Fruit fly (Drosophila melanogaster) whole organism: ENCODE data around the gene CG8206.

Source experiments
- CG8478 ChIP-seq: fragments of >200 bp; optimal IDR thresholded peaks from 2 replicates; lab custom pipeline; 2018; ENCODE audit warnings: inconsistent platforms
- Dll ChIP-seq: fragments of >200 bp; optimal IDR thresholded peaks from 2 replicates; lab custom pipeline; 2017
- EcR ChIP-seq, 2 experiments: fragments of >200 bp; optimal IDR thresholded peaks; 2 replicates each; lab custom pipeline; 2017; ENCODE audit warnings: missing biosample characterization in 2 of 2, missing genetic modification characterization in 2 of 2, missing genetic modification reagents in 2 of 2
- pan ChIP-seq: fragments of >200 bp; optimal IDR thresholded peaks from 2 replicates; lab custom pipeline; 2017
- psq ChIP-seq: fragments of >200 bp; optimal IDR thresholded peaks from 2 replicates; lab custom pipeline; 2017
- usp ChIP-seq: fragments of >200 bp; optimal IDR thresholded peaks from 2 replicates; lab custom pipeline; 2017; ENCODE audit warnings: missing biosample characterization, missing genetic modification characterization, mixed read lengths

Gene CG8206

dm6 chrX:15759752-15760446 is 20.9 kb downstream of the CG8206 start:
- peak; percentile 32 for TF ChIP-seq pan (lab: Kevin White, UChicago)
- TF ChIP-seq psq (lab: Kevin White, UChicago), result no peak

dm6 chrX:15760447-15761297 is 21.6 kb downstream of the CG8206 start, which contains the start of the genes Graf and mRpL3:
Gene Graf, minus strand, starts transcription at chrX:15760733.
Gene mRpL3, plus strand, starts transcription at chrX:15761248.
- TF ChIP-seq Dll (no peak), pan (lab: Kevin White, UChicago) (no peak), usp (GFP tag; lab: Kevin White, UChicago) (no peak)

- no peak for TF ChIP-seq CG8478 (lab: Kevin White, UChicago)
- no peak for TF ChIP-seq pan (lab: Kevin White, UChicago)
- no peak for TF ChIP-seq EcR (GFP tag; optimal IDR thresholded peaks at IDR 0.05; lab: Kevin White, UChicago)
- TF ChIP-seq Dll, result no peak
- no peak for TF ChIP-seq usp (GFP tag; lab: Kevin White, UChicago)
These were observed 22.2 kb downstream of the CG8206 start for dm6 chrX:15761298-15761640.

dm6 chrX:15762723-15763122 is 23.7 kb downstream of the CG8206 start, which contains the start of gene Polr3A:
Gene Polr3A, plus strand, starts transcription at chrX:15762956.
- no peak for TF ChIP-seq EcR (GFP tag; optimal IDR thresholded peaks at IDR 0.05; lab: Kevin White, UChicago)
- TF ChIP-seq CG8478 (lab: Kevin White, UChicago), result no peak
- no peak for TF ChIP-seq pan (lab: Kevin White, UChicago)
- TF ChIP-seq psq (lab: Kevin White, UChicago), result no peak
- no peak for TF ChIP-seq Dll
- no peak for TF ChIP-seq usp (GFP tag; lab: Kevin White, UChicago)

- no peak for TF ChIP-seq psq (lab: Kevin White, UChicago)
- no peak for TF ChIP-seq pan (lab: Kevin White, UChicago)
- no peak for TF ChIP-seq CG8478 (lab: Kevin White, UChicago)
- TF ChIP-seq usp (GFP tag; lab: Kevin White, UChicago), result no peak
- TF ChIP-seq EcR (GFP tag; optimal IDR thresholded peaks at IDR 0.05; lab: Kevin White, UChicago), result no peak
- no peak for TF ChIP-seq Dll
These were observed 27.4 kb downstream of the CG8206 start, which contains the start of gene CG8952 for dm6 chrX:15766395-15766866. Gene CG8952, minus strand, starts transcription at chrX:15766445.

dm6 chrX:15769457-15769856 is 30.4 kb downstream of the CG8206 start, which contains the start of gene CG33172:
Gene CG33172, plus strand, starts transcription at chrX:15769664.
- TF ChIP-seq psq (lab: Kevin White, UChicago) (no peak), EcR (GFP tag; optimal IDR thresholded peaks at IDR 0.05; lab: Kevin White, UChicago) (no peak), usp (GFP tag; lab: Kevin White, UChicago) (no peak), pan (lab: Kevin White, UChicago) (no peak), CG8478 (lab: Kevin White, UChicago) (no peak)

- TF ChIP-seq usp (GFP tag; lab: Kevin White, UChicago) (no peak), Dll (no peak), psq (lab: Kevin White, UChicago) (no peak), pan (lab: Kevin White, UChicago) (no peak), CG8478 (lab: Kevin White, UChicago) (no peak), EcR (GFP tag; optimal IDR thresholded peaks at IDR 0.05; lab: Kevin White, UChicago) (no peak)
These were observed 33.6 kb downstream of the CG8206 start, which contains the start of gene CG43672 for dm6 chrX:15772663-15773062. Gene CG43672, plus strand, starts transcription at chrX:15772963.

dm6 chrX:15778846-15779245 is 39.8 kb downstream of the CG8206 start, which contains the start of gene CG43673:
Gene CG43673, plus strand, starts transcription at chrX:15779146.
- TF ChIP-seq EcR (GFP tag; optimal IDR thresholded peaks at IDR 0.05; lab: Kevin White, UChicago) (no peak), CG8478 (lab: Kevin White, UChicago) (no peak), usp (GFP tag; lab: Kevin White, UChicago) (no peak), psq (lab: Kevin White, UChicago) (no peak), Dll (no peak), pan (lab: Kevin White, UChicago) (no peak)

- TF ChIP-seq EcR (GFP tag; optimal IDR thresholded peaks at IDR 0.05; lab: Kevin White, UChicago) (no peak), pan (lab: Kevin White, UChicago) (no peak), CG8478 (lab: Kevin White, UChicago) (no peak), usp (GFP tag; lab: Kevin White, UChicago) (no peak)
These were observed 44.6 kb downstream of the CG8206 start, which contains the start of gene Efhc1.1 for dm6 chrX:15783610-15784009. Gene Efhc1.1, minus strand, starts transcription at chrX:15783710.

dm6 chrX:15785429-15786239 is 46.6 kb downstream of the CG8206 start, which contains the start of the genes Paf-AHalpha and mRpS30:
Gene Paf-AHalpha, minus strand, starts transcription at chrX:15785583.
Gene mRpS30, plus strand, starts transcription at chrX:15786047.
- no peak for TF ChIP-seq usp (GFP tag; lab: Kevin White, UChicago)
- no peak for TF ChIP-seq psq (lab: Kevin White, UChicago)
- no peak for TF ChIP-seq CG8478 (lab: Kevin White, UChicago)
- no peak for TF ChIP-seq EcR (GFP tag; optimal IDR thresholded peaks at IDR 0.05; lab: Kevin White, UChicago)
- no peak for TF ChIP-seq pan (lab: Kevin White, UChicago)
- TF ChIP-seq Dll, result no peak
